Worm (Caenorhabditis elegans) whole organism, young adult: ENCODE measurements around the gene F46B6.5.

Source experiments
- B0019.2 ChIP-seq: fragments of 200-800 bp; sonication (Bioruptor generic); conservative IDR thresholded peaks from 2 replicates; pipeline ENCODE4 v1.3.6; 2022; ENCODE audit warnings: missing genetic modification reagents, missing genetic modification characterization, missing compliant biosample characterization
- B0035.1 ChIP-seq: sonication (generic microtip); optimal IDR thresholded peaks from 2 replicates; lab custom pipeline; 2016; ENCODE audit warnings: missing genetic modification characterization, mild to moderate bottlenecking, missing compliant biosample characterization, missing genotype, missing genetic modification reagents
- C06A6.2 ChIP-seq: fragments of 200-800 bp; sonication (Bioruptor generic); conservative IDR thresholded peaks from 2 replicates; pipeline ENCODE4 v1.3.6; 2022; ENCODE audit warnings: missing genetic modification characterization, missing compliant biosample characterization
- F57A8.1 ChIP-seq: fragments of 200-800 bp; sonication (Bioruptor generic); optimal IDR thresholded peaks from 2 replicates; lab custom pipeline; 2018; ENCODE audit warnings: mild to moderate bottlenecking, missing genetic modification characterization, moderate library complexity, missing compliant biosample characterization
- K11D2.4 ChIP-seq: fragments of 200-800 bp; sonication (Bioruptor generic); IDR thresholded peaks from 2 replicates; pipeline ENCODE4 v1.3.6; 2022; ENCODE audit warnings: missing genetic modification reagents, missing genetic modification characterization, missing compliant biosample characterization
- T26A5.8 ChIP-seq: sonication (generic microtip); optimal IDR thresholded peaks from 2 replicates; lab custom pipeline; 2016; ENCODE audit warnings: missing genetic modification characterization, missing compliant biosample characterization
- Y56A3A.18 ChIP-seq: fragments of 200-800 bp; sonication (Bioruptor generic); IDR thresholded peaks from 2 replicates; pipeline ENCODE4 v1.3.6; 2022; ENCODE audit warnings: missing genetic modification reagents, missing genetic modification characterization, missing compliant biosample characterization
- Y67H2A.10 ChIP-seq: fragments of 200-800 bp; sonication (Bioruptor generic); conservative IDR thresholded peaks from 2 replicates; pipeline ENCODE4 v1.3.6; 2022; ENCODE audit warnings: missing genetic modification reagents, missing genetic modification characterization, missing compliant biosample characterization
- ZK185.1 ChIP-seq: sonication (generic microtip); optimal IDR thresholded peaks from 2 replicates; lab custom pipeline; 2016; ENCODE audit warnings: mild to moderate bottlenecking, missing genetic modification characterization, missing compliant biosample characterization; ENCODE audit not compliant: poor library complexity, severe bottlenecking
- akir-1 ChIP-seq: fragments of 200-800 bp; sonication (Bioruptor generic); optimal IDR thresholded peaks from 2 replicates; lab custom pipeline; 2018; ENCODE audit warnings: mild to moderate bottlenecking, missing genetic modification characterization, moderate library complexity, missing compliant biosample characterization
- bed-1 ChIP-seq: fragments of 200-800 bp; sonication (Bioruptor generic); IDR thresholded peaks from 2 replicates; pipeline ENCODE4 v1.3.6; 2022; ENCODE audit warnings: missing genetic modification reagents, missing genetic modification characterization, missing compliant biosample characterization
- bed-2 ChIP-seq: fragments of 200-800 bp; sonication (Bioruptor generic); IDR thresholded peaks from 2 replicates; pipeline ENCODE4 v1.3.6; 2022; ENCODE audit warnings: missing genetic modification reagents, missing genetic modification characterization, missing compliant biosample characterization
- cebp-1 ChIP-seq, 2 experiments: fragments of 200-800 bp in 1 of 2; sonication (Bioruptor generic) in 1 of 2; sonication (generic microtip) in 1 of 2; IDR thresholded peaks in 1 of 2; optimal IDR thresholded peaks in 1 of 2; 2 replicates each; pipeline versions ENCODE4 v1.3.6 to Lab custom; 2017 to 2022; ENCODE audit warnings: missing compliant biosample characterization in 2 of 2, missing genetic modification characterization in 2 of 2, mild to moderate bottlenecking in 1 of 2, missing genetic modification reagents in 1 of 2, moderate library complexity in 1 of 2
- dpff-1 ChIP-seq: sonication (generic microtip); optimal IDR thresholded peaks from 2 replicates; lab custom pipeline; 2017; ENCODE audit warnings: mild to moderate bottlenecking, missing genetic modification characterization, missing compliant biosample characterization
- dpl-1 ChIP-seq: fragments of 150-350 bp; optimal IDR thresholded peaks from 2 replicates; lab custom pipeline; 2014; ENCODE audit warnings: missing biosample characterization, missing genetic modification reagents, missing genetic modification characterization
- egl-44 ChIP-seq: fragments of 200-800 bp; sonication (Bioruptor generic); IDR thresholded peaks from 2 replicates; pipeline ENCODE4 v1.3.6; 2022; ENCODE audit warnings: missing genetic modification reagents, missing genetic modification characterization, missing compliant biosample characterization
- ekl-4 ChIP-seq: fragments of 200-800 bp; sonication (Bioruptor generic); IDR thresholded peaks from 2 replicates; pipeline ENCODE4 v1.3.6; 2022; ENCODE audit warnings: missing genetic modification reagents, missing genetic modification characterization, missing compliant biosample characterization
- ets-4 ChIP-seq: fragments of 200-800 bp; sonication (Bioruptor generic); optimal IDR thresholded peaks from 2 replicates; lab custom pipeline; 2018; ENCODE audit warnings: mild to moderate bottlenecking, missing genetic modification characterization, missing compliant biosample characterization
- fkh-3 ChIP-seq: sonication (generic microtip); optimal IDR thresholded peaks from 2 replicates; lab custom pipeline; 2016; ENCODE audit warnings: mild to moderate bottlenecking, missing genetic modification characterization, missing compliant biosample characterization
- hlh-12 ChIP-seq: sonication (generic microtip); optimal IDR thresholded peaks from 2 replicates; lab custom pipeline; 2016; ENCODE audit warnings: missing genetic modification characterization, missing compliant biosample characterization
- hmg-20 ChIP-seq: fragments of 200-800 bp; sonication (Bioruptor generic); IDR thresholded peaks from 2 replicates; pipeline ENCODE4 v1.3.6; 2022; ENCODE audit warnings: missing genetic modification reagents, missing genetic modification characterization, missing compliant biosample characterization
- let-526 ChIP-seq: fragments of 200-800 bp; sonication (Bioruptor generic); IDR thresholded peaks from 2 replicates; pipeline ENCODE4 v1.3.6; 2022; ENCODE audit warnings: missing genetic modification reagents, missing genetic modification characterization, missing compliant biosample characterization
- lin-26 ChIP-seq: fragments of 200-800 bp; sonication (Bioruptor generic); IDR thresholded peaks from 2 replicates; pipeline ENCODE4 v1.3.6; 2022; ENCODE audit warnings: missing genetic modification reagents, missing genetic modification characterization, missing compliant biosample characterization
- lin-40 ChIP-seq: sonication (generic microtip); optimal IDR thresholded peaks from 2 replicates; lab custom pipeline; 2016; ENCODE audit warnings: missing genetic modification characterization, mild to moderate bottlenecking, missing compliant biosample characterization, missing genotype, missing genetic modification reagents
- lir-1 ChIP-seq: fragments of 200-800 bp; sonication (Bioruptor generic); conservative IDR thresholded peaks from 2 replicates; pipeline ENCODE4 v1.3.6; 2022; ENCODE audit warnings: missing genetic modification reagents, missing genetic modification characterization, missing compliant biosample characterization
- lsy-27 ChIP-seq: sonication (generic microtip); optimal IDR thresholded peaks from 2 replicates; lab custom pipeline; 2017; ENCODE audit warnings: missing genetic modification characterization, mild to moderate bottlenecking, missing compliant biosample characterization, antibody characterized with exemption, missing genotype, borderline replicate concordance; ENCODE audit not compliant: insufficient read depth
- madf-8 ChIP-seq: fragments of 200-800 bp; sonication (Bioruptor generic); conservative IDR thresholded peaks from 2 replicates; pipeline ENCODE4 v1.3.6; 2022; ENCODE audit warnings: missing genetic modification reagents, missing genetic modification characterization, missing compliant biosample characterization
- mcd-1 ChIP-seq: fragments of 200-800 bp; sonication (Bioruptor generic); IDR thresholded peaks from 2 replicates; pipeline ENCODE4 v1.3.6; 2022; ENCODE audit warnings: missing genetic modification reagents, missing genetic modification characterization, missing compliant biosample characterization
- mxl-1 ChIP-seq: sonication (generic microtip); optimal IDR thresholded peaks from 2 replicates; lab custom pipeline; 2016; ENCODE audit warnings: missing genetic modification characterization, missing compliant biosample characterization
- nhr-179 ChIP-seq: sonication (generic microtip); optimal IDR thresholded peaks from 2 replicates; lab custom pipeline; 2016; ENCODE audit warnings: mild to moderate bottlenecking, missing genetic modification characterization, missing compliant biosample characterization
- nhr-27 ChIP-seq: fragments of 200-800 bp; sonication (Bioruptor generic); optimal IDR thresholded peaks from 2 replicates; lab custom pipeline; 2018; ENCODE audit warnings: mild to moderate bottlenecking, missing genetic modification characterization, moderate library complexity, missing compliant biosample characterization
- rcor-1 ChIP-seq: fragments of 200-800 bp; sonication (Bioruptor generic); IDR thresholded peaks from 2 replicates; pipeline ENCODE4 v1.3.6; 2022; ENCODE audit warnings: missing genetic modification reagents, missing genetic modification characterization, missing compliant biosample characterization
- sea-2 ChIP-seq: fragments of 200-800 bp; sonication (Bioruptor generic); IDR thresholded peaks from 2 replicates; pipeline ENCODE4 v1.3.6; 2022; ENCODE audit warnings: missing genetic modification characterization, missing compliant biosample characterization
- snpc-1.1 ChIP-seq: sonication (generic microtip); optimal IDR thresholded peaks from 2 replicates; lab custom pipeline; 2017; ENCODE audit warnings: missing genetic modification characterization, mild to moderate bottlenecking, missing compliant biosample characterization, antibody characterized with exemption, moderate library complexity, missing genotype, missing genetic modification reagents; ENCODE audit not compliant: insufficient read depth
- snpc-3.4 ChIP-seq: sonication (generic microtip); optimal IDR thresholded peaks from 2 replicates; lab custom pipeline; 2017; ENCODE audit warnings: missing genetic modification characterization, mild to moderate bottlenecking, missing compliant biosample characterization, antibody characterized with exemption, moderate library complexity, missing genotype, missing genetic modification reagents
- snpc-4 ChIP-seq, 5 experiments: fragments of 150-350 bp in 1 of 5; sonication (generic microtip) in 4 of 5; optimal IDR thresholded peaks; 2 replicates each; lab custom pipeline; 2014 to 2018; ENCODE audit warnings: missing genetic modification characterization in 5 of 5, missing biosample characterization in 3 of 5, antibody characterized with exemption in 2 of 5, mild to moderate bottlenecking in 2 of 5, missing compliant biosample characterization in 2 of 5, missing genotype in 2 of 5, moderate library complexity in 2 of 5, missing genetic modification reagents in 1 of 5
- tbp1 ChIP-seq: fragments of 200-800 bp; sonication (Bioruptor generic); optimal IDR thresholded peaks from 2 replicates; lab custom pipeline; 2018; ENCODE audit warnings: mild to moderate bottlenecking, missing genetic modification characterization, missing compliant biosample characterization
- ztf-18 ChIP-seq: sonication (generic microtip); optimal IDR thresholded peaks from 2 replicates; lab custom pipeline; 2016; ENCODE audit warnings: missing genotype, mild to moderate bottlenecking, missing genetic modification characterization, missing compliant biosample characterization
- ztf-6 ChIP-seq: fragments of 200-800 bp; sonication (Bioruptor generic); IDR thresholded peaks from 2 replicates; pipeline ENCODE4 v1.3.6; 2022; ENCODE audit warnings: missing genetic modification reagents, missing genetic modification characterization, missing compliant biosample characterization

The F46B6.5 gene

ce11 chrV:9789657-9790261 is 6.9 kb upstream of the F46B6.5 start, which contains the start of gene ztf-7 (continued):
- TF ChIP-seq sea-2 = peak; percentile 70; the same call in 1 of the 2 replicates
- TF ChIP-seq tbp1 (GFP tag; lab: Kevin White, UChicago) = peak; percentile 73
- TF ChIP-seq ekl-4 = peak; percentile 96
- no peak for TF ChIP-seq dpff-1 (tag; lab: Kevin White, UChicago)
- no peak for TF ChIP-seq madf-8 (GFP tag; lab: Robert Waterston, UW)
- TF ChIP-seq snpc-1.1 = no peak
- TF ChIP-seq snpc-4 (GFP tag; optimal IDR thresholded peaks at IDR 0.05; lab: Kevin White, UChicago) = peak; percentile 67
- TF ChIP-seq snpc-4 (tag; optimal IDR thresholded peaks at IDR 0.05; lab: Kevin White, UChicago) = peak in 3 of 4 experiments; percentile 77 to 87 (median 84)
- no peak for TF ChIP-seq F57A8.1 (GFP tag; lab: Kevin White, UChicago)
- peak; percentile 98 for TF ChIP-seq ztf-18 (tag; lab: Kevin White, UChicago)
- TF ChIP-seq let-526 (GFP tag; lab: Robert Waterston, UW) = peak; percentile 93
- TF ChIP-seq akir-1 (GFP tag; lab: Kevin White, UChicago) = peak; percentile 15
- peak; percentile 68 for TF ChIP-seq egl-44 (GFP tag; lab: Robert Waterston, UW)
- TF ChIP-seq lsy-27 (tag; lab: Kevin White, UChicago) = no peak
- peak; percentile 97 for TF ChIP-seq lin-40
- TF ChIP-seq rcor-1 (GFP tag; lab: Robert Waterston, UW) = peak; percentile 92
- TF ChIP-seq cebp-1 (GFP tag; IDR thresholded peaks at IDR 0.05; lab: Robert Waterston, UW) = peak; percentile 75
- peak; percentile 96 for TF ChIP-seq cebp-1 (tag; optimal IDR thresholded peaks at IDR 0.05; lab: Kevin White, UChicago)
- TF ChIP-seq ztf-6 (GFP tag; lab: Robert Waterston, UW) = 0 out of 2 replicates have a peak, but pooled peaks have one; percentile 42
- TF ChIP-seq snpc-3.4 (tag; lab: Kevin White, UChicago) = no peak
- TF ChIP-seq bed-2 (GFP tag; lab: Robert Waterston, UW) = no peak
- TF ChIP-seq bed-1 (GFP tag; lab: Robert Waterston, UW) = 0 out of 2 replicates have a peak, but pooled peaks have one; percentile 75
- TF ChIP-seq dpl-1 (GFP tag; lab: Kevin White, UChicago) = peak; percentile 49
- peak; percentile 93 for TF ChIP-seq C06A6.2 (GFP tag; lab: Robert Waterston, UW)
- no peak for TF ChIP-seq fkh-3 (tag; lab: Kevin White, UChicago)
- no peak for TF ChIP-seq T26A5.8 (tag; lab: Kevin White, UChicago)
- TF ChIP-seq mcd-1 (GFP tag; lab: Robert Waterston, UW) = peak; percentile 92
- no peak for TF ChIP-seq mxl-1 (tag; lab: Kevin White, UChicago)
- TF ChIP-seq lin-26 (GFP tag; lab: Robert Waterston, UW) = no peak
- TF ChIP-seq ZK185.1 (tag; lab: Kevin White, UChicago) = peak; percentile 78
- peak; percentile 8 for TF ChIP-seq nhr-27 (tag; lab: Kevin White, UChicago)
- TF ChIP-seq hmg-20 (GFP tag; lab: Robert Waterston, UW) = peak; percentile 63
- TF ChIP-seq K11D2.4 = peak; percentile 96
- no peak for TF ChIP-seq hlh-12 (tag; lab: Kevin White, UChicago)
- no peak for TF ChIP-seq nhr-179 (tag; lab: Kevin White, UChicago)
- peak; percentile 94 for TF ChIP-seq Y56A3A.18 (GFP tag; lab: Robert Waterston, UW)
- peak; percentile 81 for TF ChIP-seq Y67H2A.10
- TF ChIP-seq B0019.2 (GFP tag; lab: Robert Waterston, UW) = no peak
- TF ChIP-seq ets-4 (GFP tag; lab: Kevin White, UChicago) = peak; percentile 86
- peak; percentile 89 for TF ChIP-seq lir-1 (GFP tag; lab: Robert Waterston, UW)
- TF ChIP-seq B0035.1 (tag; lab: Kevin White, UChicago) = peak; percentile 77
